Fruit fly (Drosophila melanogaster) whole organism, pupa: ENCODE measurements around the gene Tmem43.

Experiments
- CG10348 ChIP-seq: fragments of 200-800 bp; sonication (Bioruptor generic); IDR thresholded peaks from 2 replicates; pipeline ENCODE4 v1.3.6; 2022; ENCODE audit warnings: missing biosample characterization, missing genetic modification characterization
- CG12605 ChIP-seq: fragments of 200-800 bp; sonication (Bioruptor generic); IDR thresholded peaks from 2 replicates; pipeline ENCODE4 v1.3.6; 2022; ENCODE audit warnings: missing biosample characterization, missing genetic modification characterization
- CG13204 ChIP-seq: fragments of 200-800 bp; sonication (Bioruptor generic); optimal IDR thresholded peaks from 2 replicates; lab custom pipeline; 2018; ENCODE audit warnings: missing biosample characterization, mild to moderate bottlenecking, missing genetic modification characterization, moderate library complexity
- CG14655 ChIP-seq: fragments of 200-800 bp; sonication (Bioruptor generic); optimal IDR thresholded peaks from 3 replicates; lab custom pipeline; 2017; ENCODE audit warnings: mild to moderate bottlenecking, missing biosample characterization, missing genetic modification reagents, missing genetic modification characterization
- CG15710 ChIP-seq: fragments of 200-800 bp; sonication (Bioruptor generic); optimal IDR thresholded peaks from 2 replicates; lab custom pipeline; 2018; ENCODE audit warnings: missing biosample characterization, mild to moderate bottlenecking, missing genetic modification characterization, moderate library complexity
- CG17806 ChIP-seq: fragments of 200-800 bp; sonication (Bioruptor generic); optimal IDR thresholded peaks from 2 replicates; lab custom pipeline; 2018; ENCODE audit warnings: missing biosample characterization, mild to moderate bottlenecking, missing genetic modification characterization, moderate library complexity
- CG32121 ChIP-seq: fragments of 200-800 bp; sonication (Bioruptor generic); IDR thresholded peaks from 2 replicates; pipeline ENCODE4 v1.3.6; 2022; ENCODE audit warnings: missing biosample characterization, missing genetic modification characterization
- CG34367 ChIP-seq: fragments of 200-800 bp; sonication (Bioruptor generic); optimal IDR thresholded peaks from 2 replicates; lab custom pipeline; 2018; ENCODE audit warnings: missing biosample characterization, mild to moderate bottlenecking, missing genetic modification characterization
- CG4496 ChIP-seq: fragments of 200-800 bp; sonication (Bioruptor generic); IDR thresholded peaks from 3 replicates; pipeline ENCODE4 v1.3.6; 2022; ENCODE audit warnings: missing biosample characterization, missing genetic modification characterization
- CG8159 ChIP-seq: fragments of 200-800 bp; sonication (Bioruptor generic); optimal IDR thresholded peaks from 3 replicates; lab custom pipeline; 2018; ENCODE audit warnings: missing biosample characterization, mild to moderate bottlenecking, missing genetic modification characterization, moderate library complexity
- CG8301 ChIP-seq: fragments of 200-800 bp; sonication (Bioruptor generic); optimal IDR thresholded peaks from 2 replicates; lab custom pipeline; 2018; ENCODE audit warnings: missing biosample characterization, mild to moderate bottlenecking, missing genetic modification characterization
- CG9948 ChIP-seq: fragments of 200-800 bp; sonication (Bioruptor generic); optimal IDR thresholded peaks from 2 replicates; lab custom pipeline; 2018; ENCODE audit warnings: missing biosample characterization, mild to moderate bottlenecking, missing genetic modification characterization, moderate library complexity
- D1 ChIP-seq: fragments of 200-800 bp; sonication (Bioruptor generic); optimal IDR thresholded peaks from 2 replicates; lab custom pipeline; 2018; ENCODE audit warnings: missing biosample characterization, mild to moderate bottlenecking, missing genetic modification characterization, moderate library complexity
- EcR ChIP-seq: fragments of 200-800 bp; sonication (Bioruptor generic); optimal IDR thresholded peaks from 3 replicates; lab custom pipeline; 2019; ENCODE audit warnings: missing biosample characterization, missing genetic modification characterization, mild to moderate bottlenecking, moderate library complexity, missing genetic modification reagents
- Ets98B ChIP-seq: fragments of 200-800 bp; sonication (Bioruptor generic); IDR thresholded peaks from 2 replicates; pipeline ENCODE4 v1.3.6; 2022; ENCODE audit warnings: missing biosample characterization, missing genetic modification characterization
- Pif1A ChIP-seq: fragments of 200-800 bp; sonication (Bioruptor generic); optimal IDR thresholded peaks from 3 replicates; lab custom pipeline; 2016; ENCODE audit warnings: missing biosample characterization, missing genetic modification characterization
- Pif1B ChIP-seq: fragments of 200-800 bp; sonication (Bioruptor generic); optimal IDR thresholded peaks from 3 replicates; lab custom pipeline; 2016; ENCODE audit warnings: missing biosample characterization, missing genetic modification characterization
- Snoo ChIP-seq: fragments of 200-800 bp; sonication (Bioruptor generic); optimal IDR thresholded peaks from 3 replicates; lab custom pipeline; 2017; ENCODE audit warnings: missing biosample characterization, mild to moderate bottlenecking, missing genetic modification characterization, inconsistent platforms
- fd96Ca ChIP-seq: fragments of 200-800 bp; sonication (Bioruptor generic); IDR thresholded peaks from 3 replicates; pipeline ENCODE4 v1.3.6; 2022; ENCODE audit warnings: missing biosample characterization, missing genetic modification characterization
- gl ChIP-seq: fragments of 200-800 bp; sonication (Bioruptor generic); optimal IDR thresholded peaks from 2 replicates; lab custom pipeline; 2018; ENCODE audit warnings: missing biosample characterization, mild to moderate bottlenecking, missing genetic modification characterization
- rn ChIP-seq: fragments of 200-800 bp; sonication (Bioruptor generic); IDR thresholded peaks from 2 replicates; pipeline ENCODE4 v1.3.6; 2022; ENCODE audit warnings: missing biosample characterization, missing genetic modification characterization

Gene Tmem43

DNA sequence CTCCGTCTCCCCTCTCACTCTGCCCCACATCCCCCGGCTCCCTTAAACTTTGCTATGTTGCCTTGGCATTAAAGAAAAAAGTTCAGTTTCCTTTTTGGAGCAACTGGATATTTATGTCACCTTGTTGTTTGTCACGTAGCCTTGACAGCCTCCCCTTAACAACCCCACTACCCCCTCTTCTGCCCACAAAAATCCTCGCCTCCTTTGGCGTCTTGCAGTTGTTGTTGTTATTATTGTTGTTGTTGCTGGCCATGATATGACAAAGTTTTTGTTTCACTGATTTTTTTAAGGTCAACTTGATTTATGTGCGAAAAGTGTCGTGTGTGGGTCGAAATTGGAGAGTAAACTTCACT is 44.6 kb downstream of the Tmem43 start:
- TF ChIP-seq CG32121 (GFP tag; lab: Robert Waterston, UW): no peak
- no peak for TF ChIP-seq gl
- TF ChIP-seq CG9948: no peak
- TF ChIP-seq D1: no peak
- no peak for TF ChIP-seq CG15710
- no peak for TF ChIP-seq CG14655 (GFP tag; lab: Kevin White, UChicago)
- TF ChIP-seq CG17806 (tag; lab: Kevin White, UChicago): no peak
- TF ChIP-seq CG8301: no peak
- no peak for TF ChIP-seq EcR
- TF ChIP-seq CG10348 (GFP tag; lab: Robert Waterston, UW): no peak
- TF ChIP-seq Snoo (tag; lab: Kevin White, UChicago): no peak
- no peak for TF ChIP-seq CG12605 (GFP tag; lab: Robert Waterston, UW)
- TF ChIP-seq Ets98B (GFP tag; lab: Robert Waterston, UW): no peak
- TF ChIP-seq CG8159 (tag; lab: Kevin White, UChicago): no peak
- TF ChIP-seq, all 21 proteins: peak for 0

- TF ChIP-seq CG8159 (tag; lab: Kevin White, UChicago): peak; percentile 83
- TF ChIP-seq CG4496 (GFP tag; lab: Robert Waterston, UW): peak; percentile 67
- peak; percentile 63 for TF ChIP-seq Ets98B (GFP tag; lab: Robert Waterston, UW)
- peak; percentile 75 for TF ChIP-seq Pif1B
- TF ChIP-seq gl: peak; percentile 11
- peak; percentile 57 for TF ChIP-seq Snoo (tag; lab: Kevin White, UChicago)
- peak; percentile 84 for TF ChIP-seq CG8301
- TF ChIP-seq CG34367 (tag; lab: Kevin White, UChicago): peak; percentile 72
- TF ChIP-seq CG12605 (GFP tag; lab: Robert Waterston, UW): peak; percentile 32
- no peak for TF ChIP-seq CG10348 (GFP tag; lab: Robert Waterston, UW)
- TF ChIP-seq D1: peak; percentile 70
- no peak for TF ChIP-seq EcR
- peak; percentile 65 for TF ChIP-seq CG17806 (tag; lab: Kevin White, UChicago)
- peak; percentile 81 for TF ChIP-seq CG9948
- TF ChIP-seq CG32121 (GFP tag; lab: Robert Waterston, UW): peak; percentile 39
- TF ChIP-seq fd96Ca (GFP tag; lab: Robert Waterston, UW): peak; percentile 42; the same call in 2 of the 3 replicates
- peak; percentile 72 for TF ChIP-seq Pif1A (GFP tag; lab: Kevin White, UChicago)
- peak; percentile 91 for TF ChIP-seq CG14655 (GFP tag; lab: Kevin White, UChicago)
- TF ChIP-seq CG15710: peak; percentile 82
- 0 out of 2 replicates have a peak, but pooled peaks have one; percentile 7 for TF ChIP-seq rn (GFP tag; lab: Robert Waterston, UW)
- TF ChIP-seq CG13204 (GFP tag; lab: Kevin White, UChicago): peak; percentile 32
Observed at dm6 chr3L:7869715-7870387, 45.1 kb downstream of the Tmem43 start.

dm6 chr3L:7868581-7869236 is 46.2 kb downstream of the Tmem43 start, which contains the start of gene CG32365:
TSS of gene CG32365 (plus strand) at chr3L:7869042.
- peak; percentile 44 for TF ChIP-seq CG12605 (GFP tag; lab: Robert Waterston, UW)
- peak; percentile 40; the same call in 1 of the 3 replicates for TF ChIP-seq fd96Ca (GFP tag; lab: Robert Waterston, UW)
- no peak for TF ChIP-seq CG13204 (GFP tag; lab: Kevin White, UChicago)
- TF ChIP-seq Ets98B (GFP tag; lab: Robert Waterston, UW): peak; percentile 33; the same call in 1 of the 2 replicates
- TF ChIP-seq CG34367 (tag; lab: Kevin White, UChicago): no peak
- TF ChIP-seq Snoo (tag; lab: Kevin White, UChicago): peak; percentile 7
- peak; percentile 10 for TF ChIP-seq CG8301
- 0 out of 3 replicates have a peak, but pooled peaks have one; percentile 35 for TF ChIP-seq CG4496 (GFP tag; lab: Robert Waterston, UW)
- TF ChIP-seq CG17806 (tag; lab: Kevin White, UChicago): no peak
- no peak for TF ChIP-seq CG14655 (GFP tag; lab: Kevin White, UChicago)
- no peak for TF ChIP-seq CG8159 (tag; lab: Kevin White, UChicago)
- TF ChIP-seq gl: no peak
- TF ChIP-seq rn (GFP tag; lab: Robert Waterston, UW): no peak
- TF ChIP-seq CG32121 (GFP tag; lab: Robert Waterston, UW): 0 out of 2 replicates have a peak, but pooled peaks have one; percentile 9
- TF ChIP-seq D1: no peak
- TF ChIP-seq Pif1A (GFP tag; lab: Kevin White, UChicago): peak; percentile 34

dm6 chr3L:7867036-7867787 is 47.7 kb downstream of the Tmem43 start, which contains the start of gene Pdp1:
TSS of gene Pdp1 (minus strand) at chr3L:7867369.
- TF ChIP-seq Pif1B (no peak), CG14655 (GFP tag; lab: Kevin White, UChicago) (peak; percentile 48), gl (peak; percentile 22), CG17806 (tag; lab: Kevin White, UChicago) (peak; percentile 16), CG32121 (GFP tag; lab: Robert Waterston, UW) (peak; percentile 36; the same call in 1 of the 2 replicates), fd96Ca (GFP tag; lab: Robert Waterston, UW) (0 out of 3 replicates have a peak, but pooled peaks have one; percentile 45), CG9948 (no peak), CG8159 (tag; lab: Kevin White, UChicago) (peak; percentile 24), D1 (no peak), Ets98B (GFP tag; lab: Robert Waterston, UW) (peak; percentile 59; the same call in 1 of the 2 replicates), CG4496 (GFP tag; lab: Robert Waterston, UW) (peak; percentile 53; the same call in 2 of the 3 replicates), CG13204 (GFP tag; lab: Kevin White, UChicago) (no peak), Snoo (tag; lab: Kevin White, UChicago) (no peak), CG34367 (tag; lab: Kevin White, UChicago) (no peak), EcR (peak; percentile 65), CG15710 (peak; percentile 5), CG10348 (GFP tag; lab: Robert Waterston, UW) (no peak), CG8301 (no peak), Pif1A (GFP tag; lab: Kevin White, UChicago) (peak; percentile 38), CG12605 (GFP tag; lab: Robert Waterston, UW) (peak; percentile 63; the same call in 1 of the 2 replicates), rn (GFP tag; lab: Robert Waterston, UW) (0 out of 2 replicates have a peak, but pooled peaks have one; percentile 30)
- TF ChIP-seq, all 21 proteins: peak for 13
